Worm (Caenorhabditis elegans): ENCODE results near the gene ZK643.5.

ce11 chrIII:9004658-9005057 lies 48.7 kb upstream of the ZK643.5 start:
- TF ChIP-seq ztf-11 (tag; optimal IDR thresholded peaks at IDR 0.05): no peak
- TF ChIP-seq pha-4 (tag; optimal IDR thresholded peaks at IDR 0.05): no peak
- TF ChIP-seq nhr-11 (tag; optimal IDR thresholded peaks at IDR 0.05): no peak
- no peak for TF ChIP-seq ZK546.5 (tag; optimal IDR thresholded peaks at IDR 0.05)
- no peak for TF ChIP-seq fos-1 (tag; optimal IDR thresholded peaks at IDR 0.05)
- no peak for TF ChIP-seq fkh-10 (GFP tag; optimal IDR thresholded peaks at IDR 0.05)

Measured in whole organism, L3 larva.